Fruit fly (Drosophila melanogaster) whole organism, embryonic: ENCODE measurements around the gene CG7963.

Source experiments
- Antp ChIP-seq: fragments of 200-800 bp; sonication (Bioruptor generic); optimal IDR thresholded peaks from 3 replicates; lab custom pipeline; 2016; ENCODE audit warnings: missing biosample characterization, missing genetic modification characterization
- BtbVII ChIP-seq: fragments of 200-800 bp; sonication (Bioruptor generic); optimal IDR thresholded peaks from 3 replicates; lab custom pipeline; 2017; ENCODE audit warnings: missing biosample characterization, mild to moderate bottlenecking, missing genetic modification characterization
- CG1024 ChIP-seq: fragments of 200-800 bp; sonication (Bioruptor generic); IDR thresholded peaks from 2 replicates; pipeline ENCODE4 v1.3.6; 2022; ENCODE audit warnings: missing biosample characterization, missing genetic modification characterization
- CG10654 ChIP-seq: fragments of 200-800 bp; sonication (Bioruptor generic); optimal IDR thresholded peaks from 2 replicates; lab custom pipeline; 2016; ENCODE audit warnings: missing biosample characterization, missing genetic modification characterization
- CG11398 ChIP-seq: fragments of 200-800 bp; sonication (Bioruptor generic); optimal IDR thresholded peaks from 2 replicates; lab custom pipeline; 2016; ENCODE audit warnings: missing biosample characterization, missing genetic modification characterization
- CG11456 ChIP-seq: fragments of 200-800 bp; sonication (Bioruptor generic); IDR thresholded peaks from 3 replicates; pipeline ENCODE4 v1.3.6; 2022; ENCODE audit warnings: missing biosample characterization, missing genetic modification characterization
- CG13424 ChIP-seq: fragments of 200-800 bp; sonication (Bioruptor generic); optimal IDR thresholded peaks from 2 replicates; lab custom pipeline; 2019; ENCODE audit warnings: missing biosample characterization, mild to moderate bottlenecking, missing genetic modification characterization, moderate library complexity
- CG13775 ChIP-seq: fragments of 200-800 bp; sonication (Bioruptor generic); optimal IDR thresholded peaks from 3 replicates; lab custom pipeline; 2017; ENCODE audit warnings: missing biosample characterization, mild to moderate bottlenecking, missing genetic modification characterization
- CG15269 ChIP-seq: fragments of 200-800 bp; sonication (Bioruptor generic); optimal IDR thresholded peaks from 2 replicates; lab custom pipeline; 2018; ENCODE audit warnings: missing biosample characterization, mild to moderate bottlenecking, missing genetic modification characterization, moderate library complexity
- CG15479 ChIP-seq: fragments of 200-800 bp; sonication (Bioruptor generic); optimal IDR thresholded peaks from 3 replicates; lab custom pipeline; 2019; ENCODE audit warnings: missing biosample characterization, mild to moderate bottlenecking, missing genetic modification characterization, moderate library complexity
- CG16779 ChIP-seq: fragments of 200-800 bp; sonication (Bioruptor generic); IDR thresholded peaks from 2 replicates; pipeline ENCODE4 v1.3.6; 2022; ENCODE audit warnings: missing biosample characterization, missing genetic modification characterization
- CG16813 ChIP-seq: fragments of 200-800 bp; sonication (Bioruptor generic); IDR thresholded peaks from 3 replicates; pipeline ENCODE4 v1.3.6; 2022; ENCODE audit warnings: missing biosample characterization, missing genetic modification characterization; ENCODE audit not compliant: partially characterized antibody
- CG17361 ChIP-seq: fragments of 200-800 bp; sonication (Bioruptor generic); IDR thresholded peaks from 3 replicates; pipeline ENCODE4 v1.3.6; 2022; ENCODE audit warnings: missing biosample characterization, missing genetic modification characterization
- CG1792 ChIP-seq: fragments of 200-800 bp; sonication (Bioruptor generic); optimal IDR thresholded peaks from 2 replicates; lab custom pipeline; 2016; ENCODE audit warnings: missing biosample characterization, missing genetic modification characterization
- CG18599 ChIP-seq: fragments of 200-800 bp; sonication (Bioruptor generic); optimal IDR thresholded peaks from 3 replicates; lab custom pipeline; 2017; ENCODE audit warnings: missing biosample characterization, missing genetic modification characterization, mild to moderate bottlenecking, moderate library complexity, missing genetic modification reagents
- CG31388 ChIP-seq: fragments of 200-800 bp; sonication (Bioruptor generic); optimal IDR thresholded peaks from 2 replicates; lab custom pipeline; 2016; ENCODE audit warnings: missing biosample characterization, missing genetic modification characterization
- CG32772 ChIP-seq: fragments of 200-800 bp; sonication (Bioruptor generic); IDR thresholded peaks from 2 replicates; pipeline ENCODE4 v1.3.6; 2022; ENCODE audit warnings: missing biosample characterization, missing genetic modification characterization
- CG3838 ChIP-seq: fragments of 200-800 bp; sonication (Bioruptor generic); optimal IDR thresholded peaks from 3 replicates; lab custom pipeline; 2016; ENCODE audit warnings: missing biosample characterization, missing genetic modification characterization
- CG4328 ChIP-seq: fragments of 200-800 bp; sonication (Bioruptor generic); optimal IDR thresholded peaks from 3 replicates; lab custom pipeline; 2017; ENCODE audit warnings: missing biosample characterization, missing genetic modification reagents, missing genetic modification characterization
- CG4424 ChIP-seq: fragments of 200-800 bp; sonication (Bioruptor generic); optimal IDR thresholded peaks from 3 replicates; lab custom pipeline; 2016; ENCODE audit warnings: missing biosample characterization, missing genetic modification characterization
- CTCF ChIP-seq: fragments of 200-800 bp; sonication (Bioruptor generic); optimal IDR thresholded peaks from 2 replicates; lab custom pipeline; 2017; ENCODE audit warnings: missing biosample characterization, mild to moderate bottlenecking, missing genetic modification characterization, moderate library complexity
- D19A ChIP-seq: fragments of 200-800 bp; optimal IDR thresholded peaks from 3 replicates; lab custom pipeline; 2019; ENCODE audit warnings: missing biosample characterization, mild to moderate bottlenecking, missing genetic modification characterization, moderate library complexity
- D19B ChIP-seq: fragments of 200-800 bp; sonication (Bioruptor generic); optimal IDR thresholded peaks from 2 replicates; lab custom pipeline; 2017; ENCODE audit warnings: missing biosample characterization, mild to moderate bottlenecking, missing genetic modification characterization
- Fer3 ChIP-seq: fragments of 200-800 bp; sonication (Bioruptor generic); optimal IDR thresholded peaks from 2 replicates; lab custom pipeline; 2018; ENCODE audit warnings: missing biosample characterization, mild to moderate bottlenecking, missing genetic modification characterization, moderate library complexity
- Nf-YC ChIP-seq: fragments of 200-800 bp; optimal IDR thresholded peaks from 3 replicates; lab custom pipeline; 2019; ENCODE audit warnings: missing biosample characterization, mild to moderate bottlenecking, missing genetic modification characterization, moderate library complexity
- NfI ChIP-seq: fragments of 200-800 bp; sonication (Bioruptor generic); optimal IDR thresholded peaks from 3 replicates; lab custom pipeline; 2018; ENCODE audit warnings: missing biosample characterization, mild to moderate bottlenecking, missing genetic modification characterization, moderate library complexity
- al ChIP-seq: fragments of 200-800 bp; sonication (Bioruptor generic); IDR thresholded peaks from 2 replicates; pipeline ENCODE4 v1.3.6; 2022; ENCODE audit warnings: missing biosample characterization, missing genetic modification characterization
- aop ChIP-seq: fragments of 200-800 bp; sonication (Bioruptor generic); IDR thresholded peaks from 2 replicates; pipeline ENCODE4 v1.3.6; 2022; ENCODE audit warnings: missing biosample characterization, missing genetic modification characterization
- bbx ChIP-seq: fragments of 200-800 bp; sonication (Bioruptor generic); IDR thresholded peaks from 2 replicates; pipeline ENCODE4 v1.3.6; 2022; ENCODE audit warnings: missing biosample characterization, missing genetic modification characterization; ENCODE audit not compliant: partially characterized antibody
- disco-r ChIP-seq: fragments of 200-800 bp; sonication (Bioruptor generic); optimal IDR thresholded peaks from 2 replicates; lab custom pipeline; 2016; ENCODE audit warnings: missing biosample characterization, missing genetic modification characterization
- fd3F ChIP-seq: fragments of 200-800 bp; sonication (Bioruptor generic); optimal IDR thresholded peaks from 2 replicates; lab custom pipeline; 2018; ENCODE audit warnings: missing biosample characterization, mild to moderate bottlenecking, missing genetic modification characterization, moderate library complexity
- gcm ChIP-seq: fragments of 200-800 bp; sonication (Bioruptor generic); optimal IDR thresholded peaks from 2 replicates; lab custom pipeline; 2019; ENCODE audit warnings: missing biosample characterization, mild to moderate bottlenecking, missing genetic modification characterization, moderate library complexity
- gro ChIP-seq: fragments of 200-800 bp; sonication (Bioruptor generic); optimal IDR thresholded peaks from 2 replicates; lab custom pipeline; 2016; ENCODE audit warnings: missing biosample characterization, missing genetic modification characterization
- gsb ChIP-seq: fragments of 200-800 bp; sonication (Bioruptor generic); IDR thresholded peaks from 2 replicates; pipeline ENCODE4 v1.3.6; 2022; ENCODE audit warnings: missing biosample characterization, missing genetic modification characterization
- ham ChIP-seq: fragments of 200-800 bp; sonication (Bioruptor generic); IDR thresholded peaks from 2 replicates; pipeline ENCODE4 v1.3.6; 2022; ENCODE audit warnings: missing biosample characterization, missing genetic modification characterization
- hbn ChIP-seq: fragments of 200-800 bp; sonication (Bioruptor generic); IDR thresholded peaks from 2 replicates; pipeline ENCODE4 v1.3.6; 2022; ENCODE audit warnings: missing biosample characterization, missing genetic modification characterization; ENCODE audit not compliant: partially characterized antibody
- jumu ChIP-seq: fragments of 200-800 bp; sonication (Bioruptor generic); optimal IDR thresholded peaks from 3 replicates; lab custom pipeline; 2016; ENCODE audit warnings: missing biosample characterization, missing genetic modification characterization
- lbe ChIP-seq: fragments of 200-800 bp; sonication (Bioruptor generic); optimal IDR thresholded peaks from 2 replicates; lab custom pipeline; 2016; ENCODE audit warnings: missing biosample characterization, mild to moderate bottlenecking, missing genetic modification characterization
- lola ChIP-seq, 3 experiments: fragments of >200 bp in 2 of 3; fragments of 200-800 bp in 1 of 3; sonication (Bioruptor generic) in 1 of 3; optimal IDR thresholded peaks; 2 replicates each; lab custom pipeline; 2017 to 2019; ENCODE audit warnings: missing biosample characterization in 3 of 3, missing genetic modification characterization in 3 of 3, mild to moderate bottlenecking in 1 of 3, moderate library complexity in 1 of 3
- lov ChIP-seq, 2 experiments: fragments of 200-800 bp in 1 of 2; fragments of >200 bp in 1 of 2; sonication (Bioruptor generic) in 1 of 2; IDR thresholded peaks in 1 of 2; optimal IDR thresholded peaks in 1 of 2; 2 replicates in 1 of 2; 3 replicates in 1 of 2; pipeline versions ENCODE4 v1.3.6 to Lab custom; 2017 to 2022; ENCODE audit warnings: missing biosample characterization in 1 of 2, missing genetic modification characterization in 1 of 2
- nerfin-1 ChIP-seq: fragments of 200-800 bp; sonication (Bioruptor generic); optimal IDR thresholded peaks from 3 replicates; lab custom pipeline; 2019; ENCODE audit warnings: missing biosample characterization, mild to moderate bottlenecking, missing genetic modification characterization, moderate library complexity
- otp ChIP-seq: fragments of 200-800 bp; sonication (Bioruptor generic); IDR thresholded peaks from 3 replicates; pipeline ENCODE4, ENCODE4 v1.3.6; 2022; ENCODE audit warnings: missing biosample characterization, missing genetic modification characterization
- peb ChIP-seq: fragments of 200-800 bp; sonication (Bioruptor generic); IDR thresholded peaks from 2 replicates; pipeline ENCODE4 v1.3.6; 2022; ENCODE audit warnings: missing biosample characterization, missing genetic modification characterization
- seq ChIP-seq: fragments of 200-800 bp; sonication (Bioruptor generic); IDR thresholded peaks from 2 replicates; pipeline ENCODE4 v1.3.6; 2022; ENCODE audit warnings: missing biosample characterization, missing genetic modification characterization
- sr ChIP-seq: fragments of 200-800 bp; sonication (Bioruptor generic); IDR thresholded peaks from 3 replicates; pipeline ENCODE4 v1.3.6; 2022; ENCODE audit warnings: missing biosample characterization, missing genetic modification characterization
- sug ChIP-seq: fragments of 200-800 bp; optimal IDR thresholded peaks from 2 replicates; lab custom pipeline; 2019; ENCODE audit warnings: missing biosample characterization, mild to moderate bottlenecking, missing genetic modification characterization, moderate library complexity
- tio ChIP-seq: fragments of 200-800 bp; sonication (Bioruptor generic); optimal IDR thresholded peaks from 2 replicates; lab custom pipeline; 2017; ENCODE audit warnings: missing biosample characterization, missing genetic modification characterization, inconsistent platforms
- tna ChIP-seq: fragments of 200-800 bp; sonication (Bioruptor generic); IDR thresholded peaks from 2 replicates; pipeline ENCODE4 v1.3.6; 2022; ENCODE audit warnings: missing biosample characterization, missing genetic modification characterization; ENCODE audit not compliant: partially characterized antibody
- vfl ChIP-seq: fragments of 200-800 bp; sonication (Bioruptor generic); optimal IDR thresholded peaks from 2 replicates; lab custom pipeline; 2016; ENCODE audit warnings: missing biosample characterization, missing genetic modification characterization
- zen2 ChIP-seq: fragments of 200-800 bp; sonication (Bioruptor generic); IDR thresholded peaks from 3 replicates; pipeline ENCODE4 v1.3.6; 2022; ENCODE audit warnings: missing biosample characterization, missing genetic modification characterization; ENCODE audit not compliant: partially characterized antibody

Gene CG7963

DNA sequence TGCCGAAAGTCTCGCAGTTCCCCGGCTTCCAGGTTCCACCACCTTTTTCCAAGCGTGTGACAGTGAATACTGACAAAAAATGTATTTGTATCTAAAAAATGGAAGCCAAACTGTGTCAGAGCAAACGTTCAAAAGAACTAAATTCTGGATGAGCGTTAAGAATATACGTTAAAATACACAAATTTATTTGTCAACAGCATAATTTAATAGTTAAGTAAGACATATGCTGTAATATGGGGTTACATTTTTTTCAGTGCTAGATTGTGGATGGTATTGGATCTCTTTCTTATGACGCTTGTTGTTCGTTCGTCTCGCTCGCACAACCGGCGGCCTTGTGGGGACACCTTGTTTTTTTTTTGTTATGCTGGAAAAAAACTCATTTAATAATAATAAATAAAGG lies 7.0 kb upstream of the CG7963 start (continued):
- peak; percentile 95 for TF ChIP-seq CG4424 (GFP tag; lab: Kevin White, UChicago)
- peak; percentile 51 for TF ChIP-seq CTCF (GFP tag; lab: Kevin White, UChicago)
- peak; percentile 98 for TF ChIP-seq CG18599 (GFP tag; lab: Kevin White, UChicago)
- TF ChIP-seq sr (GFP tag; lab: Robert Waterston, UW), result peak; percentile 69; the same call in 2 of the 3 replicates
- TF ChIP-seq disco-r (GFP tag; lab: Kevin White, UChicago), result peak; percentile 94
- peak; percentile 96 for TF ChIP-seq NfI (GFP tag; lab: Kevin White, UChicago)
- TF ChIP-seq CG32772, result peak; percentile 93
- TF ChIP-seq gcm (GFP tag; lab: Kevin White, UChicago), result peak; percentile 83
- peak; percentile 92 for TF ChIP-seq CG13424 (tag; lab: Kevin White, UChicago)
- peak; percentile 95 for TF ChIP-seq seq (GFP tag; lab: Robert Waterston, UW)
- TF ChIP-seq vfl (GFP tag; lab: Kevin White, UChicago), result peak; percentile 91
- peak; percentile 12 for TF ChIP-seq lbe
- TF ChIP-seq tna (GFP tag; lab: Robert Waterston, UW), result no peak
- TF ChIP-seq bbx (GFP tag; lab: Robert Waterston, UW), result no peak
- peak; percentile 88 for TF ChIP-seq CG11398 (GFP tag; lab: Kevin White, UChicago)
- TF ChIP-seq CG16779 (GFP tag; lab: Robert Waterston, UW), result peak; percentile 93
- peak; percentile 93 for TF ChIP-seq CG10654 (GFP tag; lab: Kevin White, UChicago)
- TF ChIP-seq jumu, result peak; percentile 94
- peak; percentile 83 for TF ChIP-seq nerfin-1 (tag; lab: Kevin White, UChicago)
- no peak for TF ChIP-seq hbn
- peak in 1 of 3 experiments; percentile 70 for TF ChIP-seq lola (GFP tag; optimal IDR thresholded peaks at IDR 0.05; lab: Kevin White, UChicago)
- peak; percentile 82 for TF ChIP-seq D19A (tag; lab: Kevin White, UChicago)
- TF ChIP-seq aop (GFP tag; lab: Robert Waterston, UW), result peak; percentile 69
- TF ChIP-seq CG1024 (GFP tag; lab: Robert Waterston, UW), result peak; percentile 73
- TF ChIP-seq fd3F (GFP tag; lab: Kevin White, UChicago), result peak; percentile 93
- TF ChIP-seq CG13775, result peak; percentile 94
- no peak for TF ChIP-seq lov (optimal IDR thresholded peaks at IDR 0.05; lab: Kevin White, UChicago)
- peak; percentile 63; the same call in 2 of the 3 replicates for TF ChIP-seq lov (GFP tag; IDR thresholded peaks at IDR 0.05; lab: Robert Waterston, UW)
- TF ChIP-seq CG11456 (GFP tag; lab: Robert Waterston, UW), result peak; percentile 95
- TF ChIP-seq Fer3 (tag; lab: Kevin White, UChicago), result peak; percentile 97
- TF ChIP-seq gro (GFP tag; lab: Kevin White, UChicago), result peak; percentile 97
- peak; percentile 83 for TF ChIP-seq CG17361 (GFP tag; lab: Robert Waterston, UW)
- TF ChIP-seq peb (GFP tag; lab: Robert Waterston, UW), result peak; percentile 84
- TF ChIP-seq CG15269 (tag; lab: Kevin White, UChicago), result peak; percentile 95
- peak; percentile 84 for TF ChIP-seq CG3838 (GFP tag; lab: Kevin White, UChicago)
- no peak for TF ChIP-seq CG16813
- TF ChIP-seq Nf-YC (tag; lab: Kevin White, UChicago), result peak; percentile 51
- TF ChIP-seq al, result peak; percentile 97
- peak; percentile 83; the same call in 2 of the 3 replicates for TF ChIP-seq otp (GFP tag; lab: Robert Waterston, UW)
- peak; percentile 96 for TF ChIP-seq tio (GFP tag; lab: Kevin White, UChicago)
- TF ChIP-seq CG4328 (GFP tag; lab: Kevin White, UChicago), result peak; percentile 68
- peak; percentile 85; the same call in 1 of the 2 replicates for TF ChIP-seq ham
- TF ChIP-seq zen2 (GFP tag; lab: Robert Waterston, UW), result no peak
- TF ChIP-seq Antp (GFP tag; lab: Kevin White, UChicago), result peak; percentile 96
- peak; percentile 95 for TF ChIP-seq BtbVII (GFP tag; lab: Kevin White, UChicago)
- TF ChIP-seq CG15479, result no peak
- TF ChIP-seq CG1792 (GFP tag; lab: Kevin White, UChicago), result peak; percentile 89
- peak; percentile 90 for TF ChIP-seq D19B (GFP tag; lab: Kevin White, UChicago)
- TF ChIP-seq gsb (GFP tag; lab: Robert Waterston, UW), result peak; percentile 88
- TF ChIP-seq sug, result peak; percentile 79
- TF ChIP-seq CG31388 (GFP tag; lab: Kevin White, UChicago), result peak; percentile 88
